Fruit fly (Drosophila melanogaster): Measurements from ENCODE around the gene CG43092.

dm6 chr3R:22810277-22810676 is 40.8 kb upstream of the CG43092 start:
- peak; percentile 62 to 66 for TF ChIP-seq CTCF (optimal IDR thresholded peaks at IDR 0.05)
- no peak for TF ChIP-seq CG8478 (optimal IDR thresholded peaks at IDR 0.05)
